Worm (Caenorhabditis elegans) whole organism, young adult: ENCODE results near the gene F20D6.10.
A peak's percentile ranks its signal among the peaks of the same experiment; 100 is the strongest.

ENCODE experiments used
- B0261.1 ChIP-seq: sonication (generic microtip); optimal IDR thresholded peaks from 2 replicates; lab custom pipeline; 2016; ENCODE audit warnings: mild to moderate bottlenecking, missing genetic modification characterization, moderate library complexity, missing compliant biosample characterization
- B0336.3 ChIP-seq: fragments of 200-800 bp; sonication (Bioruptor generic); IDR thresholded peaks from 2 replicates; pipeline ENCODE4 v1.3.6; 2022; ENCODE audit warnings: missing genetic modification characterization, missing compliant biosample characterization
- F10E7.11 ChIP-seq: sonication (generic microtip); optimal IDR thresholded peaks from 2 replicates; lab custom pipeline; 2017; ENCODE audit warnings: mild to moderate bottlenecking, missing genetic modification characterization, moderate library complexity, missing compliant biosample characterization
- Y53G8AR.9 ChIP-seq: fragments of 200-800 bp; sonication (Bioruptor generic); conservative IDR thresholded peaks from 2 replicates; pipeline ENCODE4 v1.3.6; 2022; ENCODE audit warnings: missing genetic modification reagents, missing genetic modification characterization, missing compliant biosample characterization
- Y56A3A.18 ChIP-seq: fragments of 200-800 bp; sonication (Bioruptor generic); IDR thresholded peaks from 2 replicates; pipeline ENCODE4 v1.3.6; 2022; ENCODE audit warnings: missing genetic modification reagents, missing genetic modification characterization, missing compliant biosample characterization
- aptf-2 ChIP-seq: fragments of 200-800 bp; sonication (Bioruptor generic); conservative IDR thresholded peaks from 2 replicates; pipeline ENCODE4 v1.3.6; 2022; ENCODE audit warnings: missing genetic modification reagents, missing genetic modification characterization, missing compliant biosample characterization
- bed-1 ChIP-seq: fragments of 200-800 bp; sonication (Bioruptor generic); IDR thresholded peaks from 2 replicates; pipeline ENCODE4 v1.3.6; 2022; ENCODE audit warnings: missing genetic modification reagents, missing genetic modification characterization, missing compliant biosample characterization
- ccch-3 ChIP-seq: fragments of 200-800 bp; sonication (Bioruptor generic); optimal IDR thresholded peaks from 2 replicates; lab custom pipeline; 2018; ENCODE audit warnings: mild to moderate bottlenecking, missing genetic modification characterization, missing compliant biosample characterization
- ceh-100 ChIP-seq: fragments of 200-800 bp; sonication (Bioruptor generic); IDR thresholded peaks from 2 replicates; pipeline ENCODE4 v1.3.6; 2022; ENCODE audit warnings: missing genetic modification reagents, missing genetic modification characterization, missing compliant biosample characterization
- ceh-79 ChIP-seq: sonication (generic microtip); optimal IDR thresholded peaks from 2 replicates; lab custom pipeline; 2017; ENCODE audit warnings: mild to moderate bottlenecking, missing genetic modification characterization, missing compliant biosample characterization
- ceh-91 ChIP-seq: fragments of 200-800 bp; sonication (Bioruptor generic); IDR thresholded peaks from 2 replicates; pipeline ENCODE4 v1.3.6; 2022; ENCODE audit warnings: missing genetic modification reagents, missing genetic modification characterization, missing compliant biosample characterization
- egl-18 ChIP-seq: fragments of 200-800 bp; sonication (Bioruptor generic); IDR thresholded peaks from 2 replicates; pipeline ENCODE4 v1.3.6; 2022; ENCODE audit warnings: missing genetic modification reagents, missing genetic modification characterization, missing compliant biosample characterization
- him-1 ChIP-seq: sonication (generic microtip); optimal IDR thresholded peaks from 2 replicates; lab custom pipeline; 2016; ENCODE audit warnings: missing genotype, missing genetic modification reagents, missing genetic modification characterization, missing compliant biosample characterization
- hlh-12 ChIP-seq: sonication (generic microtip); optimal IDR thresholded peaks from 2 replicates; lab custom pipeline; 2016; ENCODE audit warnings: missing genetic modification characterization, missing compliant biosample characterization
- hmg-20 ChIP-seq: fragments of 200-800 bp; sonication (Bioruptor generic); IDR thresholded peaks from 2 replicates; pipeline ENCODE4 v1.3.6; 2022; ENCODE audit warnings: missing genetic modification reagents, missing genetic modification characterization, missing compliant biosample characterization
- let-607 ChIP-seq, 2 experiments: fragments of 200-800 bp in 1 of 2; sonication (Bioruptor generic) in 1 of 2; sonication (generic microtip) in 1 of 2; optimal IDR thresholded peaks; 2 replicates each; lab custom pipeline; 2016 to 2018; ENCODE audit warnings: mild to moderate bottlenecking in 2 of 2, missing compliant biosample characterization in 2 of 2, missing genetic modification characterization in 2 of 2, moderate library complexity in 2 of 2, missing genotype in 1 of 2
- lin-26 ChIP-seq: fragments of 200-800 bp; sonication (Bioruptor generic); IDR thresholded peaks from 2 replicates; pipeline ENCODE4 v1.3.6; 2022; ENCODE audit warnings: missing genetic modification reagents, missing genetic modification characterization, missing compliant biosample characterization
- lin-54 ChIP-seq: fragments of 200-800 bp; sonication (Bioruptor generic); optimal IDR thresholded peaks from 2 replicates; lab custom pipeline; 2018; ENCODE audit warnings: mild to moderate bottlenecking, missing genetic modification characterization, missing compliant biosample characterization
- madf-3 ChIP-seq: fragments of 200-800 bp; sonication (Bioruptor generic); IDR thresholded peaks from 2 replicates; pipeline ENCODE4 v1.3.6; 2022; ENCODE audit warnings: missing genetic modification reagents, missing genetic modification characterization, missing compliant biosample characterization
- mes-4 ChIP-seq: sonication (generic microtip); optimal IDR thresholded peaks from 2 replicates; lab custom pipeline; 2016; ENCODE audit warnings: missing genotype, missing genetic modification characterization, missing compliant biosample characterization
- mxl-1 ChIP-seq: sonication (generic microtip); optimal IDR thresholded peaks from 2 replicates; lab custom pipeline; 2016; ENCODE audit warnings: missing genetic modification characterization, missing compliant biosample characterization
- nhr-179 ChIP-seq: sonication (generic microtip); optimal IDR thresholded peaks from 2 replicates; lab custom pipeline; 2016; ENCODE audit warnings: mild to moderate bottlenecking, missing genetic modification characterization, missing compliant biosample characterization
- nhr-80 ChIP-seq: sonication (generic microtip); optimal IDR thresholded peaks from 2 replicates; lab custom pipeline; 2016; ENCODE audit warnings: missing genetic modification characterization, missing compliant biosample characterization
- nhr-90 ChIP-seq: sonication (generic microtip); optimal IDR thresholded peaks from 2 replicates; lab custom pipeline; 2016; ENCODE audit warnings: missing genotype, mild to moderate bottlenecking, missing genetic modification characterization, missing compliant biosample characterization
- rec-8 ChIP-seq, 2 experiments: sonication (generic microtip); optimal IDR thresholded peaks; 2 replicates each; lab custom pipeline; 2016; ENCODE audit warnings: mild to moderate bottlenecking in 2 of 2, missing genetic modification characterization in 2 of 2, missing genetic modification reagents in 2 of 2, missing genotype in 2 of 2, missing biosample characterization in 1 of 2, missing compliant biosample characterization in 1 of 2, moderate library complexity in 1 of 2
- repo-1 ChIP-seq: sonication (generic microtip); optimal IDR thresholded peaks from 2 replicates; lab custom pipeline; 2017; ENCODE audit warnings: mild to moderate bottlenecking, missing genetic modification characterization, missing compliant biosample characterization
- somi-1 ChIP-seq: fragments of 200-800 bp; sonication (Bioruptor generic); optimal IDR thresholded peaks from 2 replicates; lab custom pipeline; 2018; ENCODE audit warnings: mild to moderate bottlenecking, missing genetic modification characterization, missing compliant biosample characterization
- zfh-2 ChIP-seq: fragments of 200-800 bp; sonication (Bioruptor generic); conservative IDR thresholded peaks from 2 replicates; pipeline ENCODE4 v1.3.6; 2022; ENCODE audit warnings: missing genetic modification reagents, missing genetic modification characterization, missing compliant biosample characterization
- ztf-26 ChIP-seq: sonication (generic microtip); optimal IDR thresholded peaks from 2 replicates; lab custom pipeline; 2017; ENCODE audit warnings: missing genetic modification characterization, missing compliant biosample characterization
- ztf-3 ChIP-seq: fragments of 200-800 bp; sonication (Bioruptor generic); optimal IDR thresholded peaks from 2 replicates; lab custom pipeline; 2018; ENCODE audit warnings: mild to moderate bottlenecking, missing genetic modification characterization, missing compliant biosample characterization

Gene F20D6.10

DNA sequence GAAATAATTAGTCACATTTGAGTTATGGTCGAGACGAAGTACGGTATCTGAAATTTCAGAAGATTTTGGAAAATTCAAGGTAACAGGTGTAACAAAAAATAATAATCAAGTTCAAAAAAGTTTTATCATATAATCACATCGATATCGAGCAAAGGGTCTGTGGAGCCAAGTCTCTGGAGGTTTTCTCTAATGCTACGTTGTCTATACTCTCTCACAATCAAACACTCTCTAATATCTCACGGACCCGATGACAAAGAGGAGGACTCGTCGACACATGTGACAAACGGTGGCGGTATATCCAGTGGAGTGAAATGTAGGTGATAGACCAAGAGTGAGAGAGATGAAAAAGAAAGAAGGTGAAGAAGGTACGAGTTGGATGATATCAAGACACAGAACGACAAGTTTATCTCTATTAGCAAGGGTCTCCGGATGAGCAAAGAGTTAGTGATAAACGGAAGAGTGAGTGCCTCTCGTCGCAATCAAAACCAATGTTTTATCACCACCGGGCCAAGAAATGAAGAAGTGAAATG, at the start of gene F20D6.10:
Gene F20D6.10 (minus strand): TSS at position 51 of the 530 bp plus-strand sequence.
- no peak for TF ChIP-seq F10E7.11 (tag; lab: Kevin White, UChicago)
- TF ChIP-seq him-1 (tag; lab: Kevin White, UChicago): no peak
- no peak for TF ChIP-seq ceh-91 (GFP tag; lab: Robert Waterston, UW)
- TF ChIP-seq, all 124 proteins: peak for 0

DNA sequence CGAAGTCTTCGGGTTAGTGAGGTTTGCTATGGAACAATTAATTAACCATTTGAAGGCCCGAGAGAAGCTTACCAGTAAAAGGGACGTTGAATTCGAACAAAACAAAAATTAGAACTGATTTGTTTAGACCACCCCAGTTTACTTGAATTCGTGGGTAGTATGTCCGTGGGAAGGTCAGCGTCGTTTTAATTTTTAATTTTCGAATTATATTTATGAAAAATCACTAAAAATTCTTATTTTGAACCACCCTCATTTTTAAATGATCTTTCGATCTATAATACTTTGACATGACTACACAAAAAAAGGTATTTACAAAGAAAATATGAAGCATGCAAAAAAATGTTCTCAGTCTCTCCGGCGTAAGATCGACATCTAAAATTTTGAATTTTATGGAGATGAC, 49.7 kb upstream of the F20D6.10 start, which contains the start of gene C16D9.5:
Gene C16D9.5 (minus strand): TSS at position 101 of the 400 bp plus-strand sequence.
- TF ChIP-seq bed-1 (GFP tag; lab: Robert Waterston, UW): no peak
- TF ChIP-seq Y53G8AR.9 (GFP tag; lab: Robert Waterston, UW): no peak
- no peak for TF ChIP-seq rec-8 (tag; optimal IDR thresholded peaks at IDR 0.05; lab: Kevin White, UChicago)
- no peak for TF ChIP-seq nhr-179 (tag; lab: Kevin White, UChicago)
- TF ChIP-seq repo-1 (tag; lab: Kevin White, UChicago): no peak
- no peak for TF ChIP-seq Y56A3A.18 (GFP tag; lab: Robert Waterston, UW)

- TF ChIP-seq lin-26 (GFP tag; lab: Robert Waterston, UW) (no peak), nhr-80 (tag; lab: Kevin White, UChicago) (peak; percentile 42)
These were observed 47.5 kb upstream of the F20D6.10 start for ce11 chrV:8243201-8243600.

DNA sequence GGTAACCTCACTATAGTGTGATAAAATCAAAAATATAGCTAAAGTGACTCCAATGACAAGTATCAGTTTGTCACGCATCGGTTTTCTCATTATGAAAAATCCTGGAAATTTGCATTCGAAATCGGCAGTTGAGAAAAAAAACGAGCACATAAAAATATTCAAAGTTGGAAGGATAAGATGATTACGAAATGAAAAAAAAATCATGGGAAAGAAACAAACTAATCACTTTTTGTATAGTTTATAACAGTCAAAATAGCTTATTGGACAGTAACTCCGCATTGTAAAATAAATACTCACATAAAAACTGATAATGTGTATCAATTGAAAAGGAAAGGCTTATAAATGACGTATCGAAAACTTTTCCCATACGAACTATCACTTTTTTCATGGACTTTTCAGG, 47.1 kb upstream of the F20D6.10 start, which contains the start of gene C16D9.4:
Gene C16D9.4 (minus strand): TSS at position 101 of the 400 bp plus-strand sequence.
- TF ChIP-seq ceh-100: no peak

- no peak for TF ChIP-seq zfh-2 (GFP tag; lab: Robert Waterston, UW)
- TF ChIP-seq him-1 (tag; lab: Kevin White, UChicago): no peak
- TF ChIP-seq B0261.1: no peak
- TF ChIP-seq somi-1 (GFP tag; lab: Kevin White, UChicago): no peak
- no peak for TF ChIP-seq ztf-26 (tag; lab: Kevin White, UChicago)
- TF ChIP-seq ceh-100: no peak
- TF ChIP-seq B0336.3: no peak
- TF ChIP-seq ceh-79 (tag; lab: Kevin White, UChicago): no peak
- TF ChIP-seq hmg-20 (GFP tag; lab: Robert Waterston, UW): no peak
- no peak for TF ChIP-seq madf-3 (GFP tag; lab: Robert Waterston, UW)
- TF ChIP-seq F10E7.11 (tag; lab: Kevin White, UChicago): no peak
- no peak for TF ChIP-seq let-607 (tag; optimal IDR thresholded peaks at IDR 0.05; lab: Kevin White, UChicago)
- no peak for TF ChIP-seq lin-54 (GFP tag; lab: Kevin White, UChicago)
- TF ChIP-seq mes-4 (tag; lab: Kevin White, UChicago): no peak
- TF ChIP-seq ztf-3 (GFP tag; lab: Kevin White, UChicago): no peak
These were observed 44.2 kb upstream of the F20D6.10 start, which contains the start of gene C16D9.3 for ce11 chrV:8239928-8240327. Gene C16D9.3 (minus strand): TSS chrV:8240028.

DNA sequence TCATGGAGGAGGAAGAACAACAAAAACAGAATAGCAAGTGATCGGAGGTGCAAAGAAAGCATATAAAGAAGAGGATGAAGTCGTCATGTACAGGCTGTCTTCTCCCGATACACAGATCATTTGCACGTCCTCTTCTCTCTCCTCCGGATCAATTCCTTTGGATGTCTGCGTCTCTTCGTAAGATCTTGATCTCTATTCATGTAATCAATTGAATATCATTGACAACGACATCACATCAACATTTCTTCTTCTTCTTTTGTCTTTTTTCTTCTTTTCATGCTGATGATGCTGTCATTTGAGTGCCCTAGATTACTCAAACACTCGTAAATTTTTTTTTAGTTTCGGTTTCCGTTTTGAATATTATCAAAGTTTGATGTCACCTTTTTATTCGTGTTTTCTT, 42.6 kb upstream of the F20D6.10 start, which contains the start of gene rol-3:
Gene rol-3 (minus strand): TSS at position 120 of the 400 bp plus-strand sequence.
- TF ChIP-seq mxl-1 (tag; lab: Kevin White, UChicago) (no peak), egl-18 (GFP tag; lab: Robert Waterston, UW) (no peak), ccch-3 (no peak), F10E7.11 (tag; lab: Kevin White, UChicago) (no peak), hlh-12 (tag; lab: Kevin White, UChicago) (no peak), aptf-2 (GFP tag; lab: Robert Waterston, UW) (no peak), nhr-90 (tag; lab: Kevin White, UChicago) (no peak), lin-26 (GFP tag; lab: Robert Waterston, UW) (no peak)
